Fruit fly (Drosophila melanogaster): Measurements from ENCODE around the gene Ir7f.

Ir7f gene

DNA sequence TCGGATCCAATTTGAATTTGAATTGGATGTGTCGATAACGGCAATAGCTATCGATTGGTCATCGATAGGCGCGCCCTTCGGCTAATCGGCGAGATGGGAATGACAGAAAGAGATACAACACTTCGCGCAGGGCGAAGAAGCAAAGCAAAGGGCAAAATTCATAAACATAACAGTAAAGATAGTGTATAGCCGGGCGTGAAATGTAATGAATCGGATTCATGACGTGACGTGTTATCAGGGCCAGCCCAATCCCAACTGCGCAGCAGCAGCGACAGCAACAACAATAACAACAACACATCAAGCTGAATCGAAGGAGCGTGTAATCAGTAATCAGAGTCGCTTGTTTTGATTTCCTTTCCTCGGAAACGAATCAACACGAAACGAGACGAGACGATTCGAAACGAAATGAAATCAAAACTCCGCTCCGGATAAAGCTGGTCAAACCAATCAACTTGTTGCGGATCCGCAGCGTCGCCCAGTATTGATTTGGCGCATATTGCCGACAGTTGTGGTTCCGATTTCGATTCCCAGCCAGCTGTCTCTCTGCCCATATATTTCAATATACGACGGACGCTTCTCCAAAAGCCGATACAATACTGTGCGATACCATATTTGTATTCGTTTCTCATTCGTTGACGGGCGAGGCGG lies 28.3 kb upstream of the Ir7f start, which contains the start of gene snz (continued):
- TF ChIP-seq Hmr (GFP tag; optimal IDR thresholded peaks at IDR 0.05) (no peak), gsb-n (tag; optimal IDR thresholded peaks at IDR 0.05) (no peak), CrebB (tag; optimal IDR thresholded peaks at IDR 0.05) (no peak), Rfx (GFP tag; IDR thresholded peaks at IDR 0.05) (peak; percentile 55), dan (GFP tag; IDR thresholded peaks at IDR 0.05) (no peak), gt (GFP tag; IDR thresholded peaks at IDR 0.05) (no peak), CG17912 (GFP tag; optimal IDR thresholded peaks at IDR 0.05) (no peak), CG5953 (GFP tag; IDR thresholded peaks at IDR 0.05) (no peak), ftz-f1 (GFP tag; optimal IDR thresholded peaks at IDR 0.05) (no peak), CG11696 (GFP tag; IDR thresholded peaks at IDR 0.05) (no peak), CG14860 (GFP tag; IDR thresholded peaks at IDR 0.05; ENCODE audit: partially characterized antibody) (peak; percentile 77), CG11398 (GFP tag; optimal IDR thresholded peaks at IDR 0.05) (no peak), Sin3A (optimal IDR thresholded peaks at IDR 0.05) (peak; percentile 8), CG1529 (GFP tag; optimal IDR thresholded peaks at IDR 0.05) (no peak), CG16813 (GFP tag; IDR thresholded peaks at IDR 0.05; ENCODE audit: partially characterized antibody) (peak; percentile 71), ewg (GFP tag; optimal IDR thresholded peaks at IDR 0.05) (peak; percentile 86), abd-A (tag; optimal IDR thresholded peaks at IDR 0.05) (peak; percentile 80), CG30431 (GFP tag; optimal IDR thresholded peaks at IDR 0.05) (no peak), CG32772 (GFP tag; IDR thresholded peaks at IDR 0.05) (no peak), tx (GFP tag; optimal IDR thresholded peaks at IDR 0.05) (no peak), inv (GFP tag; IDR thresholded peaks at IDR 0.05; ENCODE audit: partially characterized antibody) (peak; percentile 48; the same call in 1 of the 2 replicates), chinmo (GFP tag; IDR thresholded peaks at IDR 0.05; ENCODE audit: partially characterized antibody) (peak; percentile 81; the same call in 3 of the 4 replicates), grau (tag; optimal IDR thresholded peaks at IDR 0.05) (no peak), insv (GFP tag; optimal IDR thresholded peaks at IDR 0.05) (peak in 1 of 2 experiments; percentile 91), C15 (GFP tag; IDR thresholded peaks at IDR 0.05) (no peak), Poxn (GFP tag; IDR thresholded peaks at IDR 0.05) (no peak), salm (tag; optimal IDR thresholded peaks at IDR 0.05) (no peak), H15 (GFP tag; IDR thresholded peaks at IDR 0.05) (no peak), bbx (GFP tag; IDR thresholded peaks at IDR 0.05; ENCODE audit: partially characterized antibody) (peak; percentile 86), ATbp (GFP tag; optimal IDR thresholded peaks at IDR 0.05) (no peak), tap (tag; optimal IDR thresholded peaks at IDR 0.05) (no peak), stwl (tag; optimal IDR thresholded peaks at IDR 0.05) (peak; percentile 49), CG12299 (tag; optimal IDR thresholded peaks at IDR 0.05) (no peak), ttk (GFP tag; IDR thresholded peaks at IDR 0.05) (no peak), Dref (GFP tag; IDR thresholded peaks at IDR 0.05) (peak; percentile 88), CG8281 (tag; optimal IDR thresholded peaks at IDR 0.05) (no peak), CG1792 (GFP tag; optimal IDR thresholded peaks at IDR 0.05) (no peak), Ssrp (tag; optimal IDR thresholded peaks at IDR 0.05) (no peak), tna (GFP tag; IDR thresholded peaks at IDR 0.05; ENCODE audit: partially characterized antibody) (peak; percentile 80), slbo (GFP tag; IDR thresholded peaks at IDR 0.05) (0 out of 2 replicates have a peak, but pooled peaks have one; percentile 8), toy (GFP tag; IDR thresholded peaks at IDR 0.05) (no peak), CG13775 (GFP tag; optimal IDR thresholded peaks at IDR 0.05) (no peak), run (tag; optimal IDR thresholded peaks at IDR 0.05) (no peak), CG12155 (GFP tag; optimal IDR thresholded peaks at IDR 0.05) (peak; percentile 70), pita (GFP tag; optimal IDR thresholded peaks at IDR 0.05) (no peak), CG31388 (GFP tag; optimal IDR thresholded peaks at IDR 0.05) (no peak), unpg (GFP tag; optimal IDR thresholded peaks at IDR 0.05) (no peak), Hey (tag; optimal IDR thresholded peaks at IDR 0.05) (no peak), CG12769 (tag; optimal IDR thresholded peaks at IDR 0.05) (no peak), Side (GFP tag; optimal IDR thresholded peaks at IDR 0.05) (no peak)
